Worm (Caenorhabditis elegans) whole organism, L4 larva: ENCODE measurements around the gene lgc-17.

Experiments
- D1046.2 ChIP-seq: fragments of 200-800 bp; sonication (Bioruptor generic); IDR thresholded peaks from 2 replicates; pipeline ENCODE4 v1.3.6; 2022; ENCODE audit warnings: missing genetic modification characterization, missing compliant biosample characterization
- F10B5.3 ChIP-seq: sonication (generic microtip); optimal IDR thresholded peaks from 2 replicates; lab custom pipeline; 2016; ENCODE audit warnings: mild to moderate bottlenecking, missing genetic modification characterization, missing compliant biosample characterization
- F26F4.8 ChIP-seq: fragments of 200-800 bp; sonication (Bioruptor generic); conservative IDR thresholded peaks from 2 replicates; pipeline ENCODE4 v1.3.6; 2022; ENCODE audit warnings: missing genetic modification characterization, missing compliant biosample characterization
- F37D6.2 ChIP-seq: sonication (generic microtip); optimal IDR thresholded peaks from 2 replicates; lab custom pipeline; 2016; ENCODE audit warnings: mild to moderate bottlenecking, missing genetic modification characterization, missing compliant biosample characterization
- R02D3.7 ChIP-seq: fragments of 150-350 bp; sonication (generic microtip); optimal IDR thresholded peaks from 3 replicates; lab custom pipeline; 2014; ENCODE audit warnings: missing biosample characterization, missing genetic modification characterization
- T26A8.4 ChIP-seq: fragments of 200-800 bp; sonication (Bioruptor generic); IDR thresholded peaks from 2 replicates; pipeline ENCODE4 v1.3.6; 2022; ENCODE audit warnings: missing genetic modification characterization, missing compliant biosample characterization
- Y5F2A.4 ChIP-seq: fragments of 200-800 bp; sonication (Bioruptor generic); optimal IDR thresholded peaks from 2 replicates; lab custom pipeline; 2018; ENCODE audit warnings: mild to moderate bottlenecking, missing genetic modification characterization, missing compliant biosample characterization
- ZK337.2 ChIP-seq: fragments of 200-800 bp; sonication (Bioruptor generic); IDR thresholded peaks from 2 replicates; pipeline ENCODE4 v1.3.6; 2022; ENCODE audit warnings: missing genetic modification reagents, missing genetic modification characterization, missing compliant biosample characterization
- aha-1 ChIP-seq: fragments of 150-350 bp; peaks from one replicate; lab custom pipeline; 2014; ENCODE audit warnings: missing biosample characterization, missing genetic modification characterization
- aly-2 ChIP-seq: sonication (generic microtip); optimal IDR thresholded peaks from 2 replicates; lab custom pipeline; 2018; ENCODE audit warnings: missing biosample characterization, missing genetic modification characterization
- attf-4 ChIP-seq: sonication (generic microtip); optimal IDR thresholded peaks from 3 replicates; lab custom pipeline; 2017; ENCODE audit warnings: missing biosample characterization, missing genetic modification characterization
- ceh-20 ChIP-seq: fragments of 200-800 bp; sonication (Bioruptor generic); IDR thresholded peaks from 2 replicates; pipeline ENCODE4 v1.3.6; 2022; ENCODE audit warnings: missing genetic modification reagents, missing genetic modification characterization, missing compliant biosample characterization
- ceh-32 ChIP-seq: sonication (generic microtip); optimal IDR thresholded peaks from 2 replicates; lab custom pipeline; 2016; ENCODE audit warnings: mild to moderate bottlenecking, missing genetic modification characterization, missing compliant biosample characterization; ENCODE audit not compliant: poor library complexity
- ctbp-1 ChIP-seq: fragments of 200-800 bp; sonication (Bioruptor generic); IDR thresholded peaks from 2 replicates; pipeline ENCODE4 v1.3.6; 2022; ENCODE audit warnings: missing genetic modification reagents, missing genetic modification characterization, missing compliant biosample characterization
- daf-12 ChIP-seq: fragments of 150-350 bp; optimal IDR thresholded peaks from 2 replicates; lab custom pipeline; 2014; ENCODE audit warnings: missing biosample characterization, missing genetic modification reagents, missing genetic modification characterization
- daf-19 ChIP-seq: fragments of 200-800 bp; sonication (Bioruptor generic); conservative IDR thresholded peaks from 2 replicates; pipeline ENCODE4 v1.3.6; 2022; ENCODE audit warnings: missing genetic modification characterization, missing compliant biosample characterization
- daf-8 ChIP-seq: fragments of 200-800 bp; sonication (Bioruptor generic); IDR thresholded peaks from 2 replicates; pipeline ENCODE4 v1.3.6; 2022; ENCODE audit warnings: missing genetic modification characterization, missing compliant biosample characterization
- dmd-8 ChIP-seq: fragments of 200-800 bp; sonication (Bioruptor generic); IDR thresholded peaks from 2 replicates; pipeline ENCODE4 v1.3.6; 2022; ENCODE audit warnings: missing genetic modification characterization, missing compliant biosample characterization
- dve-1 ChIP-seq: sonication (generic microtip); optimal IDR thresholded peaks from 2 replicates; lab custom pipeline; 2017; ENCODE audit warnings: antibody characterized with exemption, mild to moderate bottlenecking, missing genetic modification characterization, missing compliant biosample characterization; ENCODE audit not compliant: insufficient read depth
- egl-27 ChIP-seq: sonication (generic microtip); optimal IDR thresholded peaks from 3 replicates; lab custom pipeline; 2017; ENCODE audit warnings: missing biosample characterization, missing genetic modification reagents, missing genetic modification characterization
- fkh-10 ChIP-seq: fragments of 150-350 bp; optimal IDR thresholded peaks from 2 replicates; lab custom pipeline; 2014; ENCODE audit warnings: missing biosample characterization, missing genetic modification reagents, missing genetic modification characterization
- fos-1 ChIP-seq: fragments of 150-350 bp; optimal IDR thresholded peaks from 2 replicates; lab custom pipeline; 2014; ENCODE audit warnings: missing biosample characterization, missing genetic modification characterization
- hif-1 ChIP-seq, 2 experiments: sonication (generic microtip); optimal IDR thresholded peaks; 2 replicates each; lab custom pipeline; 2016 to 2017; ENCODE audit warnings: missing compliant biosample characterization in 2 of 2, missing genetic modification characterization in 2 of 2, missing genetic modification reagents in 2 of 2, missing genotype in 2 of 2, mild to moderate bottlenecking in 1 of 2
- hlh-11 ChIP-seq: fragments of 200-800 bp; sonication (Bioruptor generic); optimal IDR thresholded peaks from 2 replicates; lab custom pipeline; 2018; ENCODE audit warnings: mild to moderate bottlenecking, missing genetic modification characterization, missing compliant biosample characterization
- hmg-1.1 ChIP-seq: fragments of 200-800 bp; sonication (Bioruptor generic); IDR thresholded peaks from 2 replicates; pipeline ENCODE4 v1.3.6; 2022; ENCODE audit warnings: missing genetic modification reagents, missing genetic modification characterization, missing compliant biosample characterization
- lim-7 ChIP-seq: fragments of 200-800 bp; sonication (Bioruptor generic); IDR thresholded peaks from 2 replicates; pipeline ENCODE4 v1.3.6; 2022; ENCODE audit warnings: missing genetic modification characterization, missing compliant biosample characterization
- lin-39 ChIP-seq: fragments of 150-350 bp; optimal IDR thresholded peaks from 2 replicates; lab custom pipeline; 2014; ENCODE audit warnings: missing biosample characterization, missing genetic modification reagents, missing genetic modification characterization
- lsy-2 ChIP-seq, 2 experiments: fragments of 150-350 bp in 1 of 2; sonication (generic microtip) in 1 of 2; optimal IDR thresholded peaks; 2 replicates each; lab custom pipeline; 2014 to 2017; ENCODE audit warnings: missing biosample characterization in 2 of 2, missing genetic modification characterization in 2 of 2
- mdl-1 ChIP-seq, 2 experiments: fragments of 150-350 bp in 1 of 2; sonication (generic microtip) in 1 of 2; optimal IDR thresholded peaks; 2 replicates each; lab custom pipeline; 2014 to 2017; ENCODE audit warnings: missing biosample characterization in 2 of 2, missing genetic modification characterization in 2 of 2
- mdt-29 ChIP-seq: fragments of 200-800 bp; sonication (Bioruptor generic); IDR thresholded peaks from 2 replicates; pipeline ENCODE4 v1.3.6; 2022; ENCODE audit warnings: missing genetic modification reagents, missing genetic modification characterization, missing compliant biosample characterization
- mes-2 ChIP-seq: sonication (generic microtip); optimal IDR thresholded peaks from 2 replicates; lab custom pipeline; 2016; ENCODE audit warnings: missing genotype, mild to moderate bottlenecking, missing genetic modification characterization, missing compliant biosample characterization; ENCODE audit not compliant: poor library complexity, severe bottlenecking
- mxl-3 ChIP-seq: fragments of 200-800 bp; sonication (Bioruptor generic); optimal IDR thresholded peaks from 2 replicates; lab custom pipeline; 2018; ENCODE audit warnings: mild to moderate bottlenecking, missing genetic modification characterization, missing compliant biosample characterization
- nhr-25 ChIP-seq: sonication (generic microtip); optimal IDR thresholded peaks from 2 replicates; lab custom pipeline; 2017; ENCODE audit warnings: missing genetic modification characterization, mild to moderate bottlenecking, missing compliant biosample characterization, antibody characterized with exemption, moderate library complexity, borderline replicate concordance; ENCODE audit not compliant: insufficient read depth
- nhr-76 ChIP-seq: fragments of 150-350 bp; optimal IDR thresholded peaks from 2 replicates; lab custom pipeline; 2014; ENCODE audit warnings: missing biosample characterization, missing genetic modification characterization
- php-3 ChIP-seq: fragments of 200-800 bp; sonication (Bioruptor generic); IDR thresholded peaks from 2 replicates; pipeline ENCODE4 v1.3.6; 2022; ENCODE audit warnings: missing genetic modification reagents, missing genetic modification characterization, missing compliant biosample characterization
- set-16 ChIP-seq: fragments of 200-800 bp; sonication (Bioruptor generic); IDR thresholded peaks from 2 replicates; pipeline ENCODE4 v1.3.6; 2022; ENCODE audit warnings: missing genetic modification reagents, missing genetic modification characterization, missing compliant biosample characterization
- snpc-1.2 ChIP-seq: fragments of 200-800 bp; sonication (Bioruptor generic); IDR thresholded peaks from 2 replicates; pipeline ENCODE4 v1.3.6; 2022; ENCODE audit warnings: missing genetic modification reagents, missing genetic modification characterization, missing compliant biosample characterization
- spr-1 ChIP-seq: sonication (generic microtip); optimal IDR thresholded peaks from 2 replicates; lab custom pipeline; 2016; ENCODE audit warnings: mild to moderate bottlenecking, missing genetic modification characterization, missing compliant biosample characterization
- tra-1 ChIP-seq: fragments of 200-800 bp; sonication (Bioruptor generic); IDR thresholded peaks from 2 replicates; pipeline ENCODE4 v1.3.6; 2022; ENCODE audit warnings: missing genetic modification reagents, missing genetic modification characterization, missing compliant biosample characterization
- unc-130 ChIP-seq: sonication (generic microtip); optimal IDR thresholded peaks from 2 replicates; lab custom pipeline; 2016; ENCODE audit warnings: missing genetic modification reagents, missing genetic modification characterization, missing compliant biosample characterization
- unc-62 ChIP-seq, 3 experiments: fragments of 150-350 bp in 1 of 3; sonication (generic microtip); optimal IDR thresholded peaks in 2 of 3; peaks in 1 of 3; 1 replicate in 1 of 3; 2 replicates in 2 of 3; lab custom pipeline; 2014 to 2017; ENCODE audit warnings: missing biosample characterization in 3 of 3, missing genetic modification characterization in 3 of 3, missing genetic modification reagents in 3 of 3, missing genotype in 1 of 3
- ztf-7 ChIP-seq: fragments of 150-350 bp; optimal IDR thresholded peaks from 2 replicates; lab custom pipeline; 2014; ENCODE audit warnings: missing biosample characterization, missing genetic modification characterization

Gene lgc-17

ce11 chrX:12121285-12121684 lies at the start of gene lgc-17:
lgc-17 (plus strand) TSS chrX:12121585.
- TF ChIP-seq daf-19 (GFP tag; lab: Robert Waterston, UW) = no peak
- no peak for TF ChIP-seq hif-1 (tag; optimal IDR thresholded peaks at IDR 0.05; lab: Kevin White, UChicago)
- TF ChIP-seq hlh-11 (tag; lab: Kevin White, UChicago) = no peak
- TF ChIP-seq, all 104 proteins: peak for 0

ce11 chrX:12073764-12074163 lies 47.6 kb upstream of the lgc-17 start, which contains the start of gene tmem-145:
tmem-145 (minus strand) TSS chrX:12073864.
- TF ChIP-seq F10B5.3 (tag; lab: Kevin White, UChicago) = no peak
- TF ChIP-seq mes-2 (tag; lab: Kevin White, UChicago) = no peak
- no peak for TF ChIP-seq attf-4 (tag; lab: Kevin White, UChicago)
- no peak for TF ChIP-seq set-16
- no peak for TF ChIP-seq fos-1 (tag; lab: Kevin White, UChicago)
- TF ChIP-seq nhr-25 (tag; lab: Kevin White, UChicago) = no peak
- no peak for TF ChIP-seq ztf-7 (tag; lab: Kevin White, UChicago)
- no peak for TF ChIP-seq php-3
- no peak for TF ChIP-seq F37D6.2 (tag; lab: Kevin White, UChicago)
- no peak for TF ChIP-seq hif-1 (tag; optimal IDR thresholded peaks at IDR 0.05; lab: Kevin White, UChicago)
- no peak for TF ChIP-seq ctbp-1 (GFP tag; lab: Robert Waterston, UW)
- no peak for TF ChIP-seq F26F4.8 (GFP tag; lab: Robert Waterston, UW)
- TF ChIP-seq lin-39 (tag; lab: Kevin White, UChicago) = no peak
- no peak for TF ChIP-seq ceh-32 (tag; lab: Kevin White, UChicago)
- no peak for TF ChIP-seq hmg-1.1 (GFP tag; lab: Robert Waterston, UW)
- no peak for TF ChIP-seq mxl-3 (GFP tag; lab: Kevin White, UChicago)
- no peak for TF ChIP-seq lim-7 (GFP tag; lab: Robert Waterston, UW)
- TF ChIP-seq ceh-20 = no peak
- TF ChIP-seq aly-2 (tag; lab: Kevin White, UChicago) = no peak
- TF ChIP-seq unc-62 (GFP tag; optimal IDR thresholded peaks at IDR 0.05 in 1 of 2; lab: Kevin White, UChicago) = no peak
- TF ChIP-seq unc-62 (tag; optimal IDR thresholded peaks at IDR 0.05; lab: Kevin White, UChicago) = no peak

- TF ChIP-seq nhr-25 (tag; lab: Kevin White, UChicago) (peak; percentile 83), mdl-1 (tag; optimal IDR thresholded peaks at IDR 0.05; lab: Kevin White, UChicago) (peak in 1 of 2 experiments; percentile 2), unc-62 (GFP tag; optimal IDR thresholded peaks at IDR 0.05 in 1 of 2; lab: Kevin White, UChicago) (peak in 1 of 2 experiments; percentile 98), unc-62 (tag; optimal IDR thresholded peaks at IDR 0.05; lab: Kevin White, UChicago) (no peak), snpc-1.2 (no peak), aha-1 (peak; percentile 85), nhr-76 (tag; lab: Kevin White, UChicago) (no peak), hmg-1.1 (GFP tag; lab: Robert Waterston, UW) (0 out of 2 replicates have a peak, but pooled peaks have one; percentile 40), tra-1 (GFP tag; lab: Robert Waterston, UW) (no peak)
Observed at ce11 chrX:12080581-12081162, 40.7 kb upstream of the lgc-17 start.

ce11 chrX:12081250-12081649 lies 40.1 kb upstream of the lgc-17 start:
- TF ChIP-seq mdt-29 (GFP tag; lab: Robert Waterston, UW) (no peak), D1046.2 (GFP tag; lab: Robert Waterston, UW) (no peak), mes-2 (tag; lab: Kevin White, UChicago) (no peak), fkh-10 (GFP tag; lab: Kevin White, UChicago) (no peak), dmd-8 (no peak), Y5F2A.4 (GFP tag; lab: Kevin White, UChicago) (no peak), unc-130 (GFP tag; lab: Kevin White, UChicago) (no peak), T26A8.4 (GFP tag; lab: Robert Waterston, UW) (no peak), php-3 (no peak), daf-8 (GFP tag; lab: Robert Waterston, UW) (no peak), ZK337.2 (GFP tag; lab: Robert Waterston, UW) (no peak), egl-27 (tag; lab: Kevin White, UChicago) (no peak), lsy-2 (tag; optimal IDR thresholded peaks at IDR 0.05; lab: Kevin White, UChicago) (no peak), daf-12 (tag; lab: Kevin White, UChicago) (no peak), hmg-1.1 (GFP tag; lab: Robert Waterston, UW) (no peak), spr-1 (tag; lab: Kevin White, UChicago) (no peak), dve-1 (no peak), R02D3.7 (tag; lab: Kevin White, UChicago) (no peak)
